Worm (Caenorhabditis elegans) whole organism, midembryonic: ENCODE data around the gene ech-1.1.

Experiments used
- T22C8.4 ChIP-seq: fragments of 200-800 bp; sonication (Bioruptor generic); IDR thresholded peaks from 2 replicates; pipeline ENCODE4 v1.3.6; 2022; ENCODE audit warnings: missing genetic modification characterization, missing compliant biosample characterization
- cog-1 ChIP-seq: sonication (generic microtip); optimal IDR thresholded peaks from 2 replicates; lab custom pipeline; 2016; ENCODE audit warnings: missing genetic modification characterization, missing compliant biosample characterization
- flt-1 ChIP-seq: fragments of 200-800 bp; sonication (Bioruptor generic); IDR thresholded peaks from 2 replicates; pipeline ENCODE4 v1.3.6; 2022; ENCODE audit warnings: missing genetic modification characterization, missing compliant biosample characterization
- klf-2 ChIP-seq: fragments of 200-800 bp; sonication (Bioruptor generic); conservative IDR thresholded peaks from 2 replicates; pipeline ENCODE4 v1.3.6; 2022; ENCODE audit warnings: missing genetic modification reagents, missing genetic modification characterization, missing compliant biosample characterization
- med-1 ChIP-seq: sonication (generic microtip); optimal IDR thresholded peaks from 2 replicates; lab custom pipeline; 2017; ENCODE audit warnings: missing genetic modification characterization, mild to moderate bottlenecking, missing compliant biosample characterization, antibody characterized with exemption, missing genetic modification reagents; ENCODE audit not compliant: insufficient read depth
- ref-1 ChIP-seq: fragments of 200-800 bp; sonication (Bioruptor generic); conservative IDR thresholded peaks from 2 replicates; pipeline ENCODE4 v1.3.6; 2022; ENCODE audit warnings: missing genetic modification reagents, missing genetic modification characterization, missing compliant biosample characterization
- tab-1 ChIP-seq: fragments of 200-800 bp; sonication (Bioruptor generic); IDR thresholded peaks from 2 replicates; pipeline ENCODE4 v1.3.6; 2022; ENCODE audit warnings: missing genetic modification characterization, missing compliant biosample characterization
- ztf-23 ChIP-seq: fragments of 200-800 bp; sonication (Bioruptor generic); IDR thresholded peaks from 2 replicates; pipeline ENCODE4 v1.3.6; 2022; ENCODE audit warnings: missing genetic modification reagents, missing genetic modification characterization, missing compliant biosample characterization
- ztf-29 ChIP-seq: fragments of 200-800 bp; sonication (Bioruptor generic); IDR thresholded peaks from 2 replicates; pipeline ENCODE4 v1.3.6; 2022; ENCODE audit warnings: missing genetic modification reagents, missing genetic modification characterization, missing compliant biosample characterization

ce11 chrV:15323417-15323816 is 37.9 kb downstream of the ech-1.1 start:
- TF ChIP-seq med-1 (GFP tag; lab: Kevin White, UChicago) (no peak), flt-1 (GFP tag; lab: Robert Waterston, UW) (no peak), klf-2 (no peak), ref-1 (no peak), ztf-23 (no peak), T22C8.4 (GFP tag; lab: Robert Waterston, UW) (no peak), ztf-29 (GFP tag; lab: Robert Waterston, UW) (no peak), cog-1 (no peak), tab-1 (GFP tag; lab: Robert Waterston, UW) (no peak)
